Fruit fly (Drosophila melanogaster) whole organism, adult: ENCODE results near the gene CG11227.

ENCODE experiments used
- CG11617 ChIP-seq: fragments of 200-800 bp; sonication (Bioruptor generic); optimal IDR thresholded peaks from 2 replicates; lab custom pipeline; 2017; ENCODE audit warnings: mild to moderate bottlenecking, missing biosample characterization, missing genetic modification reagents, missing genetic modification characterization
- tj ChIP-seq: fragments of 200-800 bp; sonication (Bioruptor generic); optimal IDR thresholded peaks from 3 replicates; lab custom pipeline; 2017; ENCODE audit warnings: missing biosample characterization, mild to moderate bottlenecking, missing genetic modification characterization, moderate library complexity

DNA sequence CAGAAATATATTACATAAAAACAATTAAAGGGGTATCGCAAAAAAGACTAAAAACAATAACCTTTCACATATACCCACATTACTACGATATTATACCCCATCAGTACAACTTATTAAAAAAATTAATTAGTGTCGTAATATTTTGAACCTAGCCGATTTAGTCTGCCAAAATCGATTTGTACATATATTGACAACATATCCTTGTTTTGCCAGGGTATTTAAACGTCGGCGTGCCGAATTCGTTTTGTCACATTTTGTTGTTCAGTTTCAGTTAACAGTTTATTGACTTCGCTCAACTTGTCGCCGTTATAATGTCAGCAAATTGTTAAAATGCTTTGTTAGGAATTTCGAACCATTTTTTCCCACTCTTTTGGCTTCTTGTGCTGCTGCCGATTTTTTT lies 14.9 kb upstream of the CG11227 start:
- TF ChIP-seq CG11617 (no peak), tj (GFP tag; lab: Kevin White, UChicago) (no peak)
